Worm (Caenorhabditis elegans): ENCODE measurements around the gene F29B9.5.

DNA sequence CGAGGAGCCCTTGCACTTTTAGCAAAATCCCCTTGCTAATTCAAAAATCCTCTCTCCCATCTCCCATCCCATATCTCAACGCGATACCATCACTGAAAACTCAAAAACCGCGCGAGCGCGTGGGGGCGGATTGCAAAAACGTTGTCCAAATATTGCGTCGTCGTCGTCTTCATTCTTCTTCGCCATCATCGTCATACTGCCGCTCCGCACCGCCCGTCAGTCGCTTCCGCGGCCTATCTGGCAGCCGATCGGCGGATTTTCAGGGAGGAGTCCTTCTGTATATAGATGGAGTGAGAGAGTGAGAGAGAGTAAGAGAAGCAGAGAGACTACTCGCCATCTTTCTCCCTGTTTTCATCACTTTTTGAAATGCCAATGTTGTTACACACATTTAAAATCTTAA, 34.7 kb downstream of the F29B9.5 start:
- TF ChIP-seq him-1 (tag; optimal IDR thresholded peaks at IDR 0.05) (no peak), dao-5 (tag; optimal IDR thresholded peaks at IDR 0.05) (no peak), W03F9.2 (tag; optimal IDR thresholded peaks at IDR 0.05) (no peak)
